Worm (Caenorhabditis elegans) whole organism, L3 larva: Measurements from ENCODE around the gene ncx-7.

Experiments used
- R02D3.7 ChIP-seq: fragments of 150-350 bp; optimal IDR thresholded peaks from 2 replicates; lab custom pipeline; 2014; ENCODE audit warnings: missing biosample characterization, missing genetic modification characterization
- ZK546.5 ChIP-seq: sonication (generic microtip); optimal IDR thresholded peaks from 2 replicates; lab custom pipeline; 2017; ENCODE audit warnings: missing biosample characterization, missing genetic modification characterization
- aly-2 ChIP-seq: fragments of 150-350 bp; optimal IDR thresholded peaks from 2 replicates; lab custom pipeline; 2014; ENCODE audit warnings: missing biosample characterization, missing genetic modification characterization
- ama-1 ChIP-seq: fragments of 150-350 bp; optimal IDR thresholded peaks from 2 replicates; lab custom pipeline; 2018
- ceh-16 ChIP-seq: sonication (generic microtip); optimal IDR thresholded peaks from 2 replicates; lab custom pipeline; 2017; ENCODE audit warnings: missing biosample characterization, missing genetic modification characterization
- ceh-28 ChIP-seq: fragments of 150-350 bp; optimal IDR thresholded peaks from 2 replicates; lab custom pipeline; 2014; ENCODE audit warnings: missing biosample characterization, missing genetic modification reagents, missing genetic modification characterization
- ceh-82 ChIP-seq: fragments of 150-350 bp; optimal IDR thresholded peaks from 2 replicates; lab custom pipeline; 2014; ENCODE audit warnings: missing biosample characterization, missing genetic modification characterization
- ceh-9 ChIP-seq: sonication (generic microtip); optimal IDR thresholded peaks from 2 replicates; lab custom pipeline; 2018; ENCODE audit warnings: missing biosample characterization, missing genetic modification characterization
- egl-27 ChIP-seq: sonication (generic microtip); optimal IDR thresholded peaks from 4 replicates; lab custom pipeline; 2017; ENCODE audit warnings: missing biosample characterization, missing genetic modification reagents, missing genetic modification characterization
- egl-5 ChIP-seq: fragments of 150-350 bp; optimal IDR thresholded peaks from 2 replicates; lab custom pipeline; 2017; ENCODE audit warnings: missing biosample characterization, missing genetic modification reagents, missing genetic modification characterization, inconsistent platforms
- elt-1 ChIP-seq: fragments of 150-350 bp; optimal IDR thresholded peaks from 2 replicates; lab custom pipeline; 2014; ENCODE audit warnings: missing biosample characterization, missing genetic modification characterization
- elt-2 ChIP-seq: sonication (generic microtip); optimal IDR thresholded peaks from 2 replicates; lab custom pipeline; 2016; ENCODE audit warnings: missing genetic modification reagents, mild to moderate bottlenecking, missing genetic modification characterization, missing compliant biosample characterization
- elt-3 ChIP-seq, 3 experiments: fragments of 150-350 bp in 1 of 3; sonication (generic microtip) in 2 of 3; optimal IDR thresholded peaks; 2 replicates in 2 of 3; 4 replicates in 1 of 3; lab custom pipeline; 2014 to 2017; ENCODE audit warnings: missing biosample characterization in 3 of 3, missing genetic modification characterization in 3 of 3
- eor-1 ChIP-seq, 2 experiments: fragments of 150-350 bp; optimal IDR thresholded peaks; 2 replicates each; lab custom pipeline; 2014 to 2018; ENCODE audit warnings: missing biosample characterization in 2 of 2, missing genetic modification characterization in 2 of 2
- fkh-2 ChIP-seq: fragments of 150-350 bp; optimal IDR thresholded peaks from 2 replicates; lab custom pipeline; 2014; ENCODE audit warnings: missing biosample characterization, missing genetic modification reagents, missing genetic modification characterization
- hmg-11 ChIP-seq: sonication (generic microtip); optimal IDR thresholded peaks from 2 replicates; lab custom pipeline; 2016; ENCODE audit warnings: missing genetic modification characterization, missing compliant biosample characterization
- jun-1 ChIP-seq: fragments of 150-350 bp; optimal IDR thresholded peaks from 2 replicates; lab custom pipeline; 2014; ENCODE audit warnings: missing biosample characterization, missing genetic modification reagents, missing genetic modification characterization
- lin-15B ChIP-seq: fragments of 150-350 bp; optimal IDR thresholded peaks from 2 replicates; lab custom pipeline; 2014; ENCODE audit warnings: missing biosample characterization, missing genetic modification characterization
- lin-39 ChIP-seq: fragments of 150-350 bp; optimal IDR thresholded peaks from 2 replicates; lab custom pipeline; 2018; ENCODE audit warnings: missing biosample characterization, missing genetic modification reagents, missing genetic modification characterization
- lsy-12 ChIP-seq: sonication (generic microtip); optimal IDR thresholded peaks from 2 replicates; lab custom pipeline; 2016; ENCODE audit warnings: mild to moderate bottlenecking, missing genetic modification characterization, missing compliant biosample characterization
- mdl-1 ChIP-seq: fragments of 150-350 bp; optimal IDR thresholded peaks from 2 replicates; lab custom pipeline; 2014; ENCODE audit warnings: missing biosample characterization, missing genetic modification characterization
- nfya-1 ChIP-seq: sonication (generic microtip); optimal IDR thresholded peaks from 2 replicates; lab custom pipeline; 2017; ENCODE audit warnings: missing genetic modification characterization, mild to moderate bottlenecking, missing compliant biosample characterization, antibody characterized with exemption, moderate library complexity; ENCODE audit not compliant: insufficient read depth
- nhr-11 ChIP-seq: fragments of 150-350 bp; optimal IDR thresholded peaks from 2 replicates; lab custom pipeline; 2014; ENCODE audit warnings: missing biosample characterization, missing genetic modification characterization
- nhr-12 ChIP-seq: fragments of 150-350 bp; optimal IDR thresholded peaks from 2 replicates; lab custom pipeline; 2014; ENCODE audit warnings: missing biosample characterization, missing genetic modification characterization
- nhr-23 ChIP-seq: fragments of 150-350 bp; optimal IDR thresholded peaks from 2 replicates; lab custom pipeline; 2014; ENCODE audit warnings: missing biosample characterization, missing genetic modification reagents, missing genetic modification characterization
- nhr-237 ChIP-seq: fragments of 150-350 bp; optimal IDR thresholded peaks from 2 replicates; lab custom pipeline; 2014; ENCODE audit warnings: missing biosample characterization, missing genetic modification characterization
- nhr-25 ChIP-seq: sonication (generic microtip); optimal IDR thresholded peaks from 2 replicates; lab custom pipeline; 2017; ENCODE audit warnings: missing biosample characterization, missing genetic modification characterization
- nhr-28 ChIP-seq: fragments of 150-350 bp; optimal IDR thresholded peaks from 2 replicates; lab custom pipeline; 2014; ENCODE audit warnings: missing biosample characterization, missing genetic modification characterization
- nhr-43 ChIP-seq: sonication (generic microtip); optimal IDR thresholded peaks from 2 replicates; lab custom pipeline; 2016; ENCODE audit warnings: mild to moderate bottlenecking, missing genetic modification characterization, missing compliant biosample characterization; ENCODE audit not compliant: poor library complexity, severe bottlenecking
- nhr-67 ChIP-seq: fragments of 150-350 bp; optimal IDR thresholded peaks from 2 replicates; lab custom pipeline; 2014; ENCODE audit warnings: missing biosample characterization, missing genetic modification characterization
- nhr-77 ChIP-seq: fragments of 150-350 bp; optimal IDR thresholded peaks from 2 replicates; lab custom pipeline; 2014; ENCODE audit warnings: missing biosample characterization, missing genetic modification characterization
- pha-4 ChIP-seq: fragments of 150-350 bp; optimal IDR thresholded peaks from 2 replicates; lab custom pipeline; 2014; ENCODE audit warnings: missing biosample characterization, missing genetic modification reagents, missing genetic modification characterization
- pqm-1 ChIP-seq: fragments of 150-350 bp; optimal IDR thresholded peaks from 2 replicates; lab custom pipeline; 2017; ENCODE audit warnings: missing biosample characterization, missing genetic modification characterization, inconsistent platforms
- skn-1 ChIP-seq: fragments of 150-350 bp; optimal IDR thresholded peaks from 2 replicates; lab custom pipeline; 2014; ENCODE audit warnings: missing biosample characterization, missing genetic modification characterization
- snpc-4 ChIP-seq: fragments of 150-350 bp; optimal IDR thresholded peaks from 2 replicates; lab custom pipeline; 2014; ENCODE audit warnings: missing biosample characterization, missing genetic modification characterization
- tbx-2 ChIP-seq: sonication (generic microtip); optimal IDR thresholded peaks from 2 replicates; lab custom pipeline; 2016; ENCODE audit warnings: mild to moderate bottlenecking, missing genetic modification characterization, missing compliant biosample characterization
- unc-39 ChIP-seq: sonication (generic microtip); optimal IDR thresholded peaks from 4 replicates; lab custom pipeline; 2017; ENCODE audit warnings: missing biosample characterization, missing genetic modification characterization
- unc-62 ChIP-seq: fragments of 150-350 bp; sonication (generic microtip); optimal IDR thresholded peaks from 4 replicates; lab custom pipeline; 2014; ENCODE audit warnings: missing biosample characterization, missing genetic modification reagents, missing genetic modification characterization
- zag-1 ChIP-seq: fragments of 150-350 bp; optimal IDR thresholded peaks from 2 replicates; lab custom pipeline; 2014; ENCODE audit warnings: missing biosample characterization, missing genetic modification characterization
- ztf-11 ChIP-seq: fragments of 150-350 bp; optimal IDR thresholded peaks from 2 replicates; lab custom pipeline; 2014; ENCODE audit warnings: missing biosample characterization, missing genetic modification characterization
- ztf-4 ChIP-seq: fragments of 150-350 bp; optimal IDR thresholded peaks from 2 replicates; lab custom pipeline; 2014; ENCODE audit warnings: missing biosample characterization, missing genetic modification characterization

The ncx-7 gene

DNA sequence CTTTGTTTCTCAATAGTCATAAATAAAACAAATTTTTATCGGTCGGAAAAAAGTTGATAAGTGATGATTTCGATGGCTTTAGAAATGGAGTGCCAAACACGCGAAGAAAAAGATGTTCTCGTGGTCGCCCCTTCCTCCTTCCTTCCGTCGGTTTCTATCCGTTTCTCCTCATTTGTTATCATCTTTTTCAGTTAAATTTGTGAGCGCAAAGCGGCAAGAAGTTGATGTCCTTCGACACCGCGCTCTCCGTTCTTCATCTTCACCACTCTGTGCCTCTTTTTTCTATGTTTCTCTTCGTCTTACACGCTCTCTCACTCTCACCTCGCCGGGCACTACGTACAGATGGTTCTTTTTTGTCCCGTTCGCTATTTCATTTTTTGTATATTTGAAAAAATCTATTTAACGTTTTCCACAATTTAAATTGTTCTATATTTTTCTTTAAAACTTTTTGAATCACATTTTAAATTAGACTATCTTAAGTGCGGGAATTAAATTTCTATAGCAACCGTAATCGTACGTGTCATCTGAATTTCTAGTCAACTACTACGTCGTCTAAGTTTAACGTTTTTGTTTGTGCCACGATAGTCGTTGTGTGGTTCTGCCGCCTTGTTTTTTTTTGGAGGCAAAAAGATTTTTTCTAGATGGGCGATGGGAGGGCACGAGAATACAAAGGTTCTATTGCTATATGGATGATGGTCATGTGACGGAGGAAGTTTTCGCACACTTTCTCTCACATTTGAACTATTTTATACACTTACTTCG, 21.3 kb downstream of the ncx-7 start:
- TF ChIP-seq nhr-25 (tag; lab: Kevin White, UChicago) (peak; percentile 49), nfya-1 (tag; lab: Kevin White, UChicago) (peak; percentile 61), hmg-11 (tag; lab: Kevin White, UChicago) (peak; percentile 16), ama-1 (lab: Kevin White, UChicago) (peak; percentile 34), ceh-16 (no peak), pqm-1 (tag; lab: Kevin White, UChicago) (no peak), lin-39 (tag; lab: Kevin White, UChicago) (peak; percentile 20), elt-2 (tag; lab: Kevin White, UChicago) (peak; percentile 7), nhr-23 (tag; lab: Kevin White, UChicago) (peak; percentile 8)

DNA sequence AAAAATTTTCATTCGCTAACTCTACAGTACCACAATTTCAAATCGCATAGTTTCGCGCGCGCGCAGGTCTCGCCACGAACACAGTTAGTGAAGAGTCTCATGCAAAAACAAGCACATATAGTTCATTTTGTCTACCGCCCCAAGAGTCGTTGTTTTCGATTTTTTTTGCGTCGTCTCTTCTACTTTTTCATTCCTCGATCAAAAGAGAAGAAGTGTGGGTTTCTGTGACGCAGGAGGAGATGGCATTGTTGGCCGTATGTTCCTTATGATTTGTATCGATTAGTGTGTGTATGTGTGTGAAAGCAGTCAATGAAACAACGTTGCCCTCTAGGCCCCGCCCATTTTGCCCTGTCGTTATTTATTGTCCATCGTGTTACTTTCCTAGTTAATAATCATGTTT, 22.2 kb downstream of the ncx-7 start:
- TF ChIP-seq lin-15B (tag; lab: Kevin White, UChicago): no peak
- no peak for TF ChIP-seq ceh-16
- TF ChIP-seq lin-39 (tag; lab: Kevin White, UChicago): no peak
- TF ChIP-seq egl-5 (tag; lab: Kevin White, UChicago): no peak
- no peak for TF ChIP-seq nhr-77
- no peak for TF ChIP-seq mdl-1 (tag; lab: Kevin White, UChicago)
- TF ChIP-seq ceh-9 (tag; lab: Kevin White, UChicago): no peak
- no peak for TF ChIP-seq eor-1 (tag; optimal IDR thresholded peaks at IDR 0.05; lab: Kevin White, UChicago)
- no peak for TF ChIP-seq ZK546.5 (tag; lab: Kevin White, UChicago)
- no peak for TF ChIP-seq nhr-12 (tag; lab: Kevin White, UChicago)
- TF ChIP-seq elt-1 (tag; lab: Kevin White, UChicago): no peak
- no peak for TF ChIP-seq unc-62
- TF ChIP-seq nfya-1 (tag; lab: Kevin White, UChicago): peak; percentile 23
- TF ChIP-seq fkh-2 (tag; lab: Kevin White, UChicago): no peak
- TF ChIP-seq unc-39: no peak
- TF ChIP-seq nhr-43 (tag; lab: Kevin White, UChicago): no peak
- no peak for TF ChIP-seq nhr-11 (tag; lab: Kevin White, UChicago)
- peak; percentile 41 for TF ChIP-seq ama-1 (lab: Kevin White, UChicago)
- TF ChIP-seq pqm-1 (tag; lab: Kevin White, UChicago): no peak
- no peak for TF ChIP-seq ztf-11 (tag; lab: Kevin White, UChicago)
- TF ChIP-seq lsy-12 (tag; lab: Kevin White, UChicago): no peak
- no peak for TF ChIP-seq nhr-23 (tag; lab: Kevin White, UChicago)
- TF ChIP-seq nhr-25 (tag; lab: Kevin White, UChicago): peak; percentile 29
- TF ChIP-seq elt-2 (tag; lab: Kevin White, UChicago): no peak
- TF ChIP-seq elt-3 (tag; optimal IDR thresholded peaks at IDR 0.05; lab: Kevin White, UChicago): no peak

DNA sequence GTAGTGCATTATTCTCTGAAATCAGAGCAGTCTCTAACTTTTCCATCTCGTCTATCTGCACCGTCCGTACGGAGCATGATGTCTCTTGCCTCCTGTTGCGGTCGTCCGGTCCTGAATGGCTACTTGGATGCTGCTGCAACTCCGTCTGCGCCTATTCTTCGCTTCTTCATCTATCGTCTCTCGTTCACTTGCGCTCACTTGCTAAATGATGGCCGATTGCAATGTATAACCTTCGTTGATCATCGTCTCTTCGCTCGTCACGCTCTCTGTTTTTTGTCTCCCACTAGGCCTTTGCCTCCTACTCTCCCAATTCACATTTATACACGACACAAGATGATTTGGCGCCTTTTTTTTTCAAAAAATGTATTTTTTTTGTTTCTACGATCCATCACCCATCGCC, 22.8 kb downstream of the ncx-7 start:
- TF ChIP-seq nhr-43 (tag; lab: Kevin White, UChicago) (peak; percentile 10), hmg-11 (tag; lab: Kevin White, UChicago) (peak; percentile 75), nhr-28 (tag; lab: Kevin White, UChicago) (no peak), jun-1 (peak; percentile 1), skn-1 (tag; lab: Kevin White, UChicago) (peak; percentile 42), elt-2 (tag; lab: Kevin White, UChicago) (peak; percentile 23), nhr-67 (tag; lab: Kevin White, UChicago) (no peak), nhr-237 (tag; lab: Kevin White, UChicago) (no peak), egl-5 (tag; lab: Kevin White, UChicago) (no peak), nhr-25 (tag; lab: Kevin White, UChicago) (peak; percentile 14), elt-3 (tag; optimal IDR thresholded peaks at IDR 0.05; lab: Kevin White, UChicago) (no peak), ceh-28 (tag; lab: Kevin White, UChicago) (no peak), ZK546.5 (tag; lab: Kevin White, UChicago) (no peak), nhr-77 (no peak), ztf-4 (tag; lab: Kevin White, UChicago) (no peak), nfya-1 (tag; lab: Kevin White, UChicago) (peak; percentile 89), aly-2 (tag; lab: Kevin White, UChicago) (no peak), tbx-2 (tag; lab: Kevin White, UChicago) (peak; percentile 18), nhr-23 (tag; lab: Kevin White, UChicago) (peak; percentile 37), lin-39 (tag; lab: Kevin White, UChicago) (peak; percentile 93), lin-15B (tag; lab: Kevin White, UChicago) (peak; percentile 74), ceh-82 (no peak), zag-1 (tag; lab: Kevin White, UChicago) (no peak), pqm-1 (tag; lab: Kevin White, UChicago) (peak; percentile 45), egl-27 (tag; lab: Kevin White, UChicago) (no peak), pha-4 (tag; lab: Kevin White, UChicago) (peak; percentile 56), ceh-16 (no peak), mdl-1 (tag; lab: Kevin White, UChicago) (no peak), ceh-9 (tag; lab: Kevin White, UChicago) (no peak), ama-1 (lab: Kevin White, UChicago) (peak; percentile 12), nhr-12 (tag; lab: Kevin White, UChicago) (no peak), elt-1 (tag; lab: Kevin White, UChicago) (peak; percentile 21), nhr-11 (tag; lab: Kevin White, UChicago) (no peak), R02D3.7 (tag; lab: Kevin White, UChicago) (no peak), snpc-4 (tag; lab: Kevin White, UChicago) (peak; percentile 59)
